Fruit fly (Drosophila melanogaster): ENCODE results near the gene CG8500.

The CG8500 gene

DNA sequence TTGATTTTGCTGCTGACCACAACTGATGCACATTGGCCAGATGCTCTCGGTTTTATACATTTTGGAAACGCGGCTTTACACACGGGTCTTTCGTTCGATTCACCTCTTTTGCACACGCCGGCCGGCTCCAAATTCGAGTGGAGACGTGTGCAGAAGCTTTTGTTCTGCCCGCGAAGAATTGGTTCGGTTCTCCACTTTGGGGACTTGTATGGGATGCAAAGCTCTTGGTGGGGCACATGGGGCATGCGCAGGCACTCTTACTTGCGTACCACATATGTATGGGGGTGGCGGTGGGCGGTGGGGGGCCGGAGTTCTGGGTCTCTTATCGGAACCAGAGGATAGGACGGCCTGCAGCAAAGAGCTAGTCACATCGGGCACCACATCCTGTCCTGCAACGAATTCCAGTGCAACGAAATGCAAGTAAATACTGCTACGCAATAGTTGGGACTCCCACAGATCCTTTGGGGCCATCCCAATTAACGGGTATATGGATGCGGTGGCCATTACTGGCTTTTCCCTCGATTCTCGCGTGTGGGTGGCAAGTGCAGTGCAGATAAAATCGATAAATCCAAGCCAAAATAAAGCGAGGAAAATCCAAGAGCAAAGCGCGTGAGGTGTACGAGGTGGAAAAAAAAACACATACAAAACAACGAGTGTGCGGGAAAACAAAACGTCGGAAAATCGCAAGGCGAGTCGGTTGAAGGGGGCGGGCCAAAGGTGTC lies at the start of gene CG8500, which contains the start of gene MtnA (continued):
- TF ChIP-seq Hand (GFP tag; optimal IDR thresholded peaks at IDR 0.05) (peak; percentile 4), onecut (GFP tag; IDR thresholded peaks at IDR 0.05) (peak; percentile 87), seq (GFP tag; IDR thresholded peaks at IDR 0.05) (peak; percentile 31; the same call in 1 of the 2 replicates), CG7987 (GFP tag; optimal IDR thresholded peaks at IDR 0.05) (peak; percentile 30), CG12659 (GFP tag; optimal IDR thresholded peaks at IDR 0.05) (peak; percentile 20)

DNA sequence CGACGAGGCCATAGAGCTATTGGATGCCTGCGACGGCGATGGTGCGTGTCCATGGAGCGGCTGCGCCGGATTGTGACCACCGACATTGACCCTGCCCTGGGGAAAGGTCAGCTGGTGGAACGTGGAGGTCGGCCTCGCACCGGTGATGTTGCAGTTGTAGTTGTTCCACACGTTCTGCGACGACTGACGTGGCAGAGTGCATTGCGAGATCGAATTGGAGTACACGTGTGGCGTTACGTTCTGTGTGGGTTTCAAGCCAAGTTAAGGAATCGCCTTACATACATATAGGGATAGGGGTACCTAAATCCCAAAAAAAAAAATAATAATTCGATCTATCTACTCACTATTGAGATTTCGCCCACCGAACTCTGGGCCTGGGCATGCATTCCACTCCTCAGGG lies 49.3 kb upstream of the CG8500 start:
- TF ChIP-seq tna (GFP tag; IDR thresholded peaks at IDR 0.05; ENCODE audit: partially characterized antibody) (no peak), sima (GFP tag; optimal IDR thresholded peaks at IDR 0.05) (no peak), fu2 (GFP tag; optimal IDR thresholded peaks at IDR 0.05) (no peak), gro (GFP tag; optimal IDR thresholded peaks at IDR 0.05) (no peak), CG13424 (tag; optimal IDR thresholded peaks at IDR 0.05) (no peak), CG10462 (GFP tag; optimal IDR thresholded peaks at IDR 0.05) (no peak), CG31224 (GFP tag; IDR thresholded peaks at IDR 0.05) (no peak), ranshi (GFP tag; IDR thresholded peaks at IDR 0.05) (no peak), ci (GFP tag; IDR thresholded peaks at IDR 0.05) (no peak), sens (GFP tag) (peak; percentile 26), Med (GFP tag) (peak; percentile 58), CHES-1-like (GFP tag; optimal IDR thresholded peaks at IDR 0.05) (no peak)

DNA sequence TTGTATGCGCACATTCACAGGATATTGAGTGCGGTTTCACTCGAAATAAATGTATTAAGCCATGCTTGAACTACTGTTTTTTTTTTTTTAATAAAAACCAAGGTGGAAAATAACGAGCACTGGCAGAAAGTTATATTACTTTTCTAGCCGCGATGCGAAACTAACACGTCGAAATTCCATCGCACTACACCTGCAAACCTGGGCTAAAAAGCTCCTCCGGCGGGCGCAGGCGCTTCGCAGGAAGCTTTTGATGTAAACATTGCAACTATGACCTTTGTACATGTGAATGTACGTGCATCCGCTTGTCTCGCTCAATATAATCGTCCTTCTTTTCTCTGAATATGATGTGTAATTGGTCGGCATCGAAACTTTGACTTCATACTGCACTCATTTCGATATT lies 44.7 kb upstream of the CG8500 start, which contains the start of gene side-VII:
Gene side-VII, minus strand, starts transcription at position 187 of the 400 bp plus-strand sequence.
- TF ChIP-seq CG12769 (tag; optimal IDR thresholded peaks at IDR 0.05): no peak
- TF ChIP-seq chinmo (GFP tag; IDR thresholded peaks at IDR 0.05; ENCODE audit: partially characterized antibody): 0 out of 4 replicates have a peak, but pooled peaks have one; percentile 45
- TF ChIP-seq CG30020 (tag; optimal IDR thresholded peaks at IDR 0.05): no peak
- no peak for TF ChIP-seq chif (GFP tag; optimal IDR thresholded peaks at IDR 0.05)
- TF ChIP-seq CG16815 (GFP tag; optimal IDR thresholded peaks at IDR 0.05): no peak
- no peak for TF ChIP-seq pum (GFP tag; optimal IDR thresholded peaks at IDR 0.05)
- no peak for TF ChIP-seq Rx (GFP tag; IDR thresholded peaks at IDR 0.05)
- no peak for TF ChIP-seq CG13775 (GFP tag; optimal IDR thresholded peaks at IDR 0.05)
- peak in 1 of 2 experiments; percentile 29 for TF ChIP-seq Hr78 (GFP tag; optimal IDR thresholded peaks at IDR 0.05)
- TF ChIP-seq cg (GFP tag; optimal IDR thresholded peaks at IDR 0.05): no peak
- no peak for TF ChIP-seq CG9797 (GFP tag; optimal IDR thresholded peaks at IDR 0.05)
- no peak for TF ChIP-seq dm (GFP tag; optimal IDR thresholded peaks at IDR 0.05)
- no peak for TF ChIP-seq CG31224 (GFP tag; IDR thresholded peaks at IDR 0.05)
- peak; percentile 82 for TF ChIP-seq ewg (GFP tag; optimal IDR thresholded peaks at IDR 0.05)
- TF ChIP-seq ro (GFP tag; IDR thresholded peaks at IDR 0.05): no peak
- no peak for TF ChIP-seq CG7928 (GFP tag; optimal IDR thresholded peaks at IDR 0.05)
- no peak for TF ChIP-seq crp (GFP tag; optimal IDR thresholded peaks at IDR 0.05)
- no peak for TF ChIP-seq CG11695 (GFP tag; IDR thresholded peaks at IDR 0.05)
- TF ChIP-seq CG9876 (GFP tag; optimal IDR thresholded peaks at IDR 0.05): no peak
- 0 out of 2 replicates have a peak, but pooled peaks have one; percentile 28 for TF ChIP-seq HLH3B (GFP tag; IDR thresholded peaks at IDR 0.05)
- no peak for TF ChIP-seq ap (GFP tag; IDR thresholded peaks at IDR 0.05)
- TF ChIP-seq nerfin-1 (tag; optimal IDR thresholded peaks at IDR 0.05): peak; percentile 96
- TF ChIP-seq GATAe (GFP tag; conservative IDR thresholded peaks at IDR 0.05): no peak
- TF ChIP-seq sna (GFP tag; IDR thresholded peaks at IDR 0.05; ENCODE audit: partially characterized antibody): 0 out of 2 replicates have a peak, but pooled peaks have one; percentile 13
- no peak for TF ChIP-seq CG3281 (GFP tag; optimal IDR thresholded peaks at IDR 0.05)
- TF ChIP-seq CG9727 (GFP tag; optimal IDR thresholded peaks at IDR 0.05): no peak
- no peak for TF ChIP-seq sens-2 (GFP tag; IDR thresholded peaks at IDR 0.05)
- 0 out of 3 replicates have a peak, but pooled peaks have one; percentile 4 for TF ChIP-seq mld (GFP tag; IDR thresholded peaks at IDR 0.05; ENCODE audit: partially characterized antibody)

Data from whole organism, embryonic.